Worm (Caenorhabditis elegans) whole organism, L3 larva: Measurements from ENCODE around the gene srab-23.

Experiments
- R02D3.7 ChIP-seq: fragments of 150-350 bp; optimal IDR thresholded peaks from 2 replicates; lab custom pipeline; 2014; ENCODE audit warnings: missing biosample characterization, missing genetic modification characterization
- ZK546.5 ChIP-seq: sonication (generic microtip); optimal IDR thresholded peaks from 2 replicates; lab custom pipeline; 2017; ENCODE audit warnings: missing biosample characterization, missing genetic modification characterization
- aly-2 ChIP-seq: fragments of 150-350 bp; optimal IDR thresholded peaks from 2 replicates; lab custom pipeline; 2014; ENCODE audit warnings: missing biosample characterization, missing genetic modification characterization
- ceh-16 ChIP-seq: sonication (generic microtip); optimal IDR thresholded peaks from 2 replicates; lab custom pipeline; 2017; ENCODE audit warnings: missing biosample characterization, missing genetic modification characterization
- ceh-28 ChIP-seq: fragments of 150-350 bp; optimal IDR thresholded peaks from 2 replicates; lab custom pipeline; 2014; ENCODE audit warnings: missing biosample characterization, missing genetic modification reagents, missing genetic modification characterization
- ceh-82 ChIP-seq: fragments of 150-350 bp; optimal IDR thresholded peaks from 2 replicates; lab custom pipeline; 2014; ENCODE audit warnings: missing biosample characterization, missing genetic modification characterization
- elt-1 ChIP-seq: fragments of 150-350 bp; optimal IDR thresholded peaks from 2 replicates; lab custom pipeline; 2014; ENCODE audit warnings: missing biosample characterization, missing genetic modification characterization
- elt-2 ChIP-seq: sonication (generic microtip); optimal IDR thresholded peaks from 2 replicates; lab custom pipeline; 2016; ENCODE audit warnings: missing genetic modification reagents, mild to moderate bottlenecking, missing genetic modification characterization, missing compliant biosample characterization
- eor-1 ChIP-seq, 2 experiments: fragments of 150-350 bp; optimal IDR thresholded peaks; 2 replicates each; lab custom pipeline; 2014 to 2018; ENCODE audit warnings: missing biosample characterization in 2 of 2, missing genetic modification characterization in 2 of 2
- fkh-10 ChIP-seq: sonication (generic microtip); optimal IDR thresholded peaks from 2 replicates; lab custom pipeline; 2017; ENCODE audit warnings: missing biosample characterization, missing genetic modification reagents, missing genetic modification characterization
- fkh-2 ChIP-seq: fragments of 150-350 bp; optimal IDR thresholded peaks from 2 replicates; lab custom pipeline; 2014; ENCODE audit warnings: missing biosample characterization, missing genetic modification reagents, missing genetic modification characterization
- hmg-11 ChIP-seq: sonication (generic microtip); optimal IDR thresholded peaks from 2 replicates; lab custom pipeline; 2016; ENCODE audit warnings: missing genetic modification characterization, missing compliant biosample characterization
- jun-1 ChIP-seq: fragments of 150-350 bp; optimal IDR thresholded peaks from 2 replicates; lab custom pipeline; 2014; ENCODE audit warnings: missing biosample characterization, missing genetic modification reagents, missing genetic modification characterization
- lin-15B ChIP-seq: fragments of 150-350 bp; optimal IDR thresholded peaks from 2 replicates; lab custom pipeline; 2014; ENCODE audit warnings: missing biosample characterization, missing genetic modification characterization
- mdl-1 ChIP-seq: fragments of 150-350 bp; optimal IDR thresholded peaks from 2 replicates; lab custom pipeline; 2014; ENCODE audit warnings: missing biosample characterization, missing genetic modification characterization
- mml-1 ChIP-seq: fragments of 150-350 bp; sonication (generic microtip); optimal IDR thresholded peaks from 3 replicates; lab custom pipeline; 2014; ENCODE audit warnings: missing biosample characterization, missing genetic modification characterization
- nfya-1 ChIP-seq: sonication (generic microtip); optimal IDR thresholded peaks from 2 replicates; lab custom pipeline; 2017; ENCODE audit warnings: missing genetic modification characterization, mild to moderate bottlenecking, missing compliant biosample characterization, antibody characterized with exemption, moderate library complexity; ENCODE audit not compliant: insufficient read depth
- nhr-12 ChIP-seq: fragments of 150-350 bp; optimal IDR thresholded peaks from 2 replicates; lab custom pipeline; 2014; ENCODE audit warnings: missing biosample characterization, missing genetic modification characterization
- nhr-23 ChIP-seq: fragments of 150-350 bp; optimal IDR thresholded peaks from 2 replicates; lab custom pipeline; 2014; ENCODE audit warnings: missing biosample characterization, missing genetic modification reagents, missing genetic modification characterization
- nhr-237 ChIP-seq: fragments of 150-350 bp; optimal IDR thresholded peaks from 2 replicates; lab custom pipeline; 2014; ENCODE audit warnings: missing biosample characterization, missing genetic modification characterization
- nhr-28 ChIP-seq: fragments of 150-350 bp; optimal IDR thresholded peaks from 2 replicates; lab custom pipeline; 2014; ENCODE audit warnings: missing biosample characterization, missing genetic modification characterization
- nhr-43 ChIP-seq: sonication (generic microtip); optimal IDR thresholded peaks from 2 replicates; lab custom pipeline; 2016; ENCODE audit warnings: mild to moderate bottlenecking, missing genetic modification characterization, missing compliant biosample characterization; ENCODE audit not compliant: poor library complexity, severe bottlenecking
- nhr-76 ChIP-seq: fragments of 150-350 bp; sonication (generic microtip); optimal IDR thresholded peaks from 5 replicates; lab custom pipeline; 2014; ENCODE audit warnings: missing biosample characterization, missing genetic modification characterization
- nhr-77 ChIP-seq: fragments of 150-350 bp; optimal IDR thresholded peaks from 2 replicates; lab custom pipeline; 2014; ENCODE audit warnings: missing biosample characterization, missing genetic modification characterization
- pha-4 ChIP-seq: fragments of 150-350 bp; optimal IDR thresholded peaks from 2 replicates; lab custom pipeline; 2014; ENCODE audit warnings: missing biosample characterization, missing genetic modification reagents, missing genetic modification characterization
- pqm-1 ChIP-seq: fragments of 150-350 bp; optimal IDR thresholded peaks from 2 replicates; lab custom pipeline; 2017; ENCODE audit warnings: missing biosample characterization, missing genetic modification characterization, inconsistent platforms
- sea-2 ChIP-seq: fragments of 150-350 bp; sonication (generic microtip); optimal IDR thresholded peaks from 4 replicates; lab custom pipeline; 2014; ENCODE audit warnings: missing biosample characterization, missing genetic modification reagents, missing genetic modification characterization
- skn-1 ChIP-seq: fragments of 150-350 bp; optimal IDR thresholded peaks from 2 replicates; lab custom pipeline; 2014; ENCODE audit warnings: missing biosample characterization, missing genetic modification characterization
- tbx-2 ChIP-seq: sonication (generic microtip); optimal IDR thresholded peaks from 2 replicates; lab custom pipeline; 2016; ENCODE audit warnings: mild to moderate bottlenecking, missing genetic modification characterization, missing compliant biosample characterization
- unc-62 ChIP-seq: fragments of 150-350 bp; sonication (generic microtip); optimal IDR thresholded peaks from 4 replicates; lab custom pipeline; 2014; ENCODE audit warnings: missing biosample characterization, missing genetic modification reagents, missing genetic modification characterization
- ztf-4 ChIP-seq: fragments of 150-350 bp; optimal IDR thresholded peaks from 2 replicates; lab custom pipeline; 2014; ENCODE audit warnings: missing biosample characterization, missing genetic modification characterization

The srab-23 gene

DNA sequence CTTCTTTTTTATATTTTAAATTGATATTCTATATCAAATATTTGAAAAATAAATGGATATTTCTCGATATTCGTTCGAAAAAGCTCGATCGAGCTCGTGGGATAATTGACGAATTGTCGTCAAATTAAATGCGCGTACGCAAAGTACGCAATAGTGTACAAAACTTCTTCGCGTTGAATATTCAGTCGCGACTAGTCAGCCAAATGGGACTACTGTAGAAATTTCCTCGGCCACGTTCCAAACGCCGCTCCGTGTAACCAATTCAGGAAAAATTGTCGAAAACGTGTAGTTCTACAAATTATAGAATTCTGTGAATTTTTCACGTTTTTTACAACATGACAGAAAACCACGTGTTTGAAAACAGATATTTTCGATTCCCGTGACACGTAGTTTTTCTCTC lies 27.0 kb downstream of the srab-23 start:
- TF ChIP-seq R02D3.7 (peak; percentile 35), nhr-23 (tag; lab: Kevin White, UChicago) (peak; percentile 35), nfya-1 (tag; lab: Kevin White, UChicago) (no peak), nhr-43 (tag; lab: Kevin White, UChicago) (peak; percentile 44), lin-15B (peak; percentile 68), sea-2 (GFP tag; lab: Kevin White, UChicago) (no peak), pqm-1 (tag; lab: Kevin White, UChicago) (peak; percentile 11), elt-2 (peak; percentile 55), ceh-28 (tag; lab: Kevin White, UChicago) (no peak)

- no peak for TF ChIP-seq jun-1
- no peak for TF ChIP-seq ztf-4 (tag; lab: Kevin White, UChicago)
- no peak for TF ChIP-seq nhr-237
- TF ChIP-seq tbx-2 (tag; lab: Kevin White, UChicago): no peak
- TF ChIP-seq fkh-10 (GFP tag; lab: Kevin White, UChicago): no peak
- no peak for TF ChIP-seq hmg-11 (tag; lab: Kevin White, UChicago)
- TF ChIP-seq elt-2: no peak
- no peak for TF ChIP-seq pqm-1 (tag; lab: Kevin White, UChicago)
- no peak for TF ChIP-seq eor-1 (tag; optimal IDR thresholded peaks at IDR 0.05; lab: Kevin White, UChicago)
- TF ChIP-seq ZK546.5 (tag; lab: Kevin White, UChicago): no peak
- no peak for TF ChIP-seq nhr-28 (tag; lab: Kevin White, UChicago)
- no peak for TF ChIP-seq nhr-43 (tag; lab: Kevin White, UChicago)
- TF ChIP-seq R02D3.7: no peak
- TF ChIP-seq nhr-77 (tag; lab: Kevin White, UChicago): no peak
- TF ChIP-seq mml-1 (tag; lab: Kevin White, UChicago): no peak
Measured at ce11 chrV:2004659-2005058, 30.8 kb downstream of the srab-23 start, which contains the start of gene cysl-4. TSS of gene cysl-4 (plus strand) at chrV:2004959.

DNA sequence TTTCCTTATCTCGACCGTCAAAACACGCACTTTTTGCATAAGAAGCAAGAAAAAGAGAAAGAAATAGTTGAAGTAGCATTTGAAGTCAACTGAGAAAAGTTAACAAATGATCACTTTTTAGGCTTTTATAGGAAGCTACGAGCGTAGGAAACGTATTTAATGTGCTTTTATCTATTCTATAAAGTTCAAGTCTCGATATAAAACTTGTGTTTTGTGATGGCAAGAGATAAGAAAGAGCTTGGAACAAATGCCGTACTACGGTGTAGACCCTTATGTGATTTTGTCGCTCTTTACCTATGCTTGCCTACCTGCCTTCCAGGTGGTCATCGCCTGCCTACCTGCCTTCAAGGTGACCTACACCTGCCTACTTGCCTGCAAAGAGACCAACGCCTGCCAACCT lies 31.2 kb downstream of the srab-23 start, which contains the start of gene clec-206:
TSS of gene clec-206 (minus strand) at position 101 of the 400 bp plus-strand sequence.
- no peak for TF ChIP-seq elt-1 (tag; lab: Kevin White, UChicago)
- no peak for TF ChIP-seq tbx-2 (tag; lab: Kevin White, UChicago)
- no peak for TF ChIP-seq nhr-23 (tag; lab: Kevin White, UChicago)
- no peak for TF ChIP-seq skn-1 (tag; lab: Kevin White, UChicago)
- TF ChIP-seq nhr-76 (tag; lab: Kevin White, UChicago): no peak
- TF ChIP-seq ceh-16: no peak
- TF ChIP-seq elt-2: no peak

DNA sequence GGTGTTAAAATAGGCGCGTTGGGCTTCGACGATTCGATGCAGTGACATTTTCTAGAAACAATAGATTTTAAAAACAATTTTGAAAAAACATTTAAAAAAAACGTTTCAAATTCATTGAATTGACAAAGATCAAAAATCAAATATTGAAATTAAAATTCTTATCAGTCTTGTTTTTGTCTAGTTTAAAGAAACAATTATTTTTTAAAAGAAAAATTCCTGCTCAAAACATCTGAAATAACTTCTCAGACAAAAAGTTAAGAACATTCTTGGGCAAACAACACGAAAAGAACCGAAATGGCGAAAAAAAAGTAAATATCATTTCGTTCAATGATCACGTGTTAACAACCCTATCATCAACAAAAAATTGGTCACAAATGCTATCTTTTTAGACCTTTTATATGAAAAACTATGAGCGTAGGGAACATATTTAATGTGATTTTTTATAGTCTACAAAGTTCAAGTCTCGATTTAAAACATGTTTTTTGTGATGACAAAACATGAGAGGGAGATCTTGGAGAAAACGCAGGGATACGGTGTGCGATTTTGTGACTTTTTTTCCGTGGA lies 35.8 kb downstream of the srab-23 start, which contains the start of gene alh-5:
TSS of gene alh-5 (minus strand) at position 51 of the 564 bp plus-strand sequence.
- TF ChIP-seq pha-4 (tag; lab: Kevin White, UChicago) (peak; percentile 86), ceh-28 (tag; lab: Kevin White, UChicago) (no peak), elt-2 (peak; percentile 48), pqm-1 (tag; lab: Kevin White, UChicago) (peak; percentile 56), elt-1 (tag; lab: Kevin White, UChicago) (no peak), jun-1 (peak; percentile 2)
- TF ChIP-seq, all 47 proteins: peak for 4

DNA sequence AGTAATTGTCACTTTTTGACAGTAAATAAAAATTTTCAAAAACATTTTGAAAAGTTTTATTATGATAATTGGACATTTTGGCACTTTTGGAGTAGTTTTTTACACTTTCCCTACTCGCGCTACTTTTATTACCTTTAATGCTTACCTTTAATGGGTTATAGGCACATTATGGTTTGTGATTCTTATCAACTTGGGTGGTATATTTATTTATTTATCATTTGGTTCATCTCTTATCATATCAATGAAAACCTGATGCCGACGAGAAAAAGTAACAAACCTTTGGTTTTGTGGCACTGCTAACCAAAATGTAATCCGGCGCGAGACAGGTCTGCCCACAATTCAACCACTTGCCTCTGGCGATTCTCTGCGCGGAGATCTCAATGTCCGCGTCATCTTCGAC lies 37.1 kb downstream of the srab-23 start:
- TF ChIP-seq nhr-12 (tag; lab: Kevin White, UChicago) (no peak), pha-4 (tag; lab: Kevin White, UChicago) (peak; percentile 7), sea-2 (GFP tag; lab: Kevin White, UChicago) (no peak), nhr-43 (tag; lab: Kevin White, UChicago) (no peak), elt-2 (peak; percentile 45), ceh-82 (tag; lab: Kevin White, UChicago) (no peak)

ce11 chrV:1992515-1992968 lies 42.9 kb downstream of the srab-23 start, which contains the start of gene tnt-4:
TSS of gene tnt-4 (minus strand) at chrV:1992918.
- TF ChIP-seq aly-2: no peak
- no peak for TF ChIP-seq jun-1
- no peak for TF ChIP-seq tbx-2 (tag; lab: Kevin White, UChicago)
- TF ChIP-seq elt-2: no peak
- no peak for TF ChIP-seq pha-4 (tag; lab: Kevin White, UChicago)
- no peak for TF ChIP-seq nhr-23 (tag; lab: Kevin White, UChicago)
- TF ChIP-seq skn-1 (tag; lab: Kevin White, UChicago): no peak
- no peak for TF ChIP-seq nhr-77 (tag; lab: Kevin White, UChicago)
- TF ChIP-seq ZK546.5 (tag; lab: Kevin White, UChicago): no peak
- TF ChIP-seq nhr-28 (tag; lab: Kevin White, UChicago): no peak
- TF ChIP-seq sea-2 (GFP tag; lab: Kevin White, UChicago): no peak
- no peak for TF ChIP-seq ceh-28 (tag; lab: Kevin White, UChicago)
- no peak for TF ChIP-seq hmg-11 (tag; lab: Kevin White, UChicago)
- no peak for TF ChIP-seq mdl-1 (tag; lab: Kevin White, UChicago)
- TF ChIP-seq fkh-2 (tag; lab: Kevin White, UChicago): no peak
- no peak for TF ChIP-seq unc-62 (GFP tag; lab: Kevin White, UChicago)
- TF ChIP-seq nhr-76 (tag; lab: Kevin White, UChicago): no peak
